Worm (Caenorhabditis elegans): ENCODE measurements around the gene ceh-99.

ceh-99 gene

ce11 chrII:12514620-12515019 lies 5.2 kb upstream of the ceh-99 start, which contains the start of gene srh-69:
Gene srh-69 (minus strand): TSS chrII:12514720.
- TF ChIP-seq snpc-4 (tag; optimal IDR thresholded peaks at IDR 0.05) = no peak
- no peak for TF ChIP-seq M03D4.4 (tag; optimal IDR thresholded peaks at IDR 0.05)
- TF ChIP-seq pha-4 (tag; optimal IDR thresholded peaks at IDR 0.05) = no peak
- no peak for TF ChIP-seq blmp-1 (tag; optimal IDR thresholded peaks at IDR 0.05)
- no peak for TF ChIP-seq unc-39 (tag; optimal IDR thresholded peaks at IDR 0.05)
- no peak for TF ChIP-seq nhr-76 (tag; optimal IDR thresholded peaks at IDR 0.05)
- no peak for TF ChIP-seq elt-3 (tag; optimal IDR thresholded peaks at IDR 0.05)
- no peak for TF ChIP-seq nhr-2 (tag; optimal IDR thresholded peaks at IDR 0.05)
- TF ChIP-seq nhr-28 (tag; optimal IDR thresholded peaks at IDR 0.05) = no peak
- TF ChIP-seq cnd-1 (tag; optimal IDR thresholded peaks at IDR 0.05) = no peak
- TF ChIP-seq nhr-237 (tag; optimal IDR thresholded peaks at IDR 0.05) = no peak
- no peak for TF ChIP-seq sem-2 (GFP tag; optimal IDR thresholded peaks at IDR 0.05)
- TF ChIP-seq zip-8 (tag; optimal IDR thresholded peaks at IDR 0.05) = no peak
- no peak for TF ChIP-seq unc-120 (tag; optimal IDR thresholded peaks at IDR 0.05; ENCODE audit: poor library complexity, severe bottlenecking)
- TF ChIP-seq nhr-12 (tag; optimal IDR thresholded peaks at IDR 0.05) = no peak
- TF ChIP-seq ces-1 (GFP tag; optimal IDR thresholded peaks at IDR 0.05) = no peak
- TF ChIP-seq ceh-43 (GFP tag; optimal IDR thresholded peaks at IDR 0.05) = no peak
- TF ChIP-seq lsy-2 (tag; optimal IDR thresholded peaks at IDR 0.05) = no peak
- TF ChIP-seq lin-13 (tag; optimal IDR thresholded peaks at IDR 0.05) = no peak
- no peak for TF ChIP-seq lin-32 (GFP tag; optimal IDR thresholded peaks at IDR 0.05)

ce11 chrII:12516313-12516712 lies 3.5 kb upstream of the ceh-99 start, which contains the start of gene srh-61:
Gene srh-61 (minus strand): TSS chrII:12516413.
- TF ChIP-seq nhr-237 (tag; optimal IDR thresholded peaks at IDR 0.05) (no peak), zip-8 (tag; optimal IDR thresholded peaks at IDR 0.05) (no peak), mab-5 (tag; optimal IDR thresholded peaks at IDR 0.05) (no peak), sptf-1 (tag; optimal IDR thresholded peaks at IDR 0.05) (no peak), mep-1 (tag; optimal IDR thresholded peaks at IDR 0.05) (no peak), ztf-11 (tag; optimal IDR thresholded peaks at IDR 0.05) (no peak), sem-2 (GFP tag; optimal IDR thresholded peaks at IDR 0.05) (no peak), nhr-12 (tag; optimal IDR thresholded peaks at IDR 0.05) (no peak), drap-1 (GFP tag; optimal IDR thresholded peaks at IDR 0.05) (no peak), M03D4.4 (tag; optimal IDR thresholded peaks at IDR 0.05) (no peak), bed-3 (GFP tag; optimal IDR thresholded peaks at IDR 0.05) (no peak), flh-1 (GFP tag; optimal IDR thresholded peaks at IDR 0.05) (no peak), blmp-1 (tag; optimal IDR thresholded peaks at IDR 0.05) (no peak), ces-1 (GFP tag; optimal IDR thresholded peaks at IDR 0.05) (no peak), lsy-2 (tag; optimal IDR thresholded peaks at IDR 0.05) (no peak)

ce11 chrII:12518008-12518407 lies 1.8 kb upstream of the ceh-99 start:
- TF ChIP-seq mab-5 (tag; optimal IDR thresholded peaks at IDR 0.05) = no peak
- TF ChIP-seq nhr-12 (tag; optimal IDR thresholded peaks at IDR 0.05) = no peak
- no peak for TF ChIP-seq drap-1 (GFP tag; optimal IDR thresholded peaks at IDR 0.05)
- no peak for TF ChIP-seq sem-2 (GFP tag; optimal IDR thresholded peaks at IDR 0.05)
- no peak for TF ChIP-seq cnd-1 (tag; optimal IDR thresholded peaks at IDR 0.05)
- no peak for TF ChIP-seq lin-32 (GFP tag; optimal IDR thresholded peaks at IDR 0.05)
- no peak for TF ChIP-seq ceh-39 (tag; optimal IDR thresholded peaks at IDR 0.05)
- TF ChIP-seq blmp-1 (tag; optimal IDR thresholded peaks at IDR 0.05) = no peak
- TF ChIP-seq nhr-28 (tag; optimal IDR thresholded peaks at IDR 0.05) = no peak
- TF ChIP-seq zip-8 (tag; optimal IDR thresholded peaks at IDR 0.05) = no peak
- TF ChIP-seq mls-2 (tag; optimal IDR thresholded peaks at IDR 0.05) = no peak
- TF ChIP-seq nhr-76 (tag; optimal IDR thresholded peaks at IDR 0.05) = no peak
- no peak for TF ChIP-seq elt-1 (tag; optimal IDR thresholded peaks at IDR 0.05; ENCODE audit: borderline replicate concordance, insufficient read depth)
- TF ChIP-seq snpc-4 (tag; optimal IDR thresholded peaks at IDR 0.05) = no peak
- TF ChIP-seq ces-1 (GFP tag; optimal IDR thresholded peaks at IDR 0.05) = no peak
- TF ChIP-seq bed-3 (GFP tag; optimal IDR thresholded peaks at IDR 0.05) = no peak
- no peak for TF ChIP-seq flh-1 (GFP tag; optimal IDR thresholded peaks at IDR 0.05)

DNA sequence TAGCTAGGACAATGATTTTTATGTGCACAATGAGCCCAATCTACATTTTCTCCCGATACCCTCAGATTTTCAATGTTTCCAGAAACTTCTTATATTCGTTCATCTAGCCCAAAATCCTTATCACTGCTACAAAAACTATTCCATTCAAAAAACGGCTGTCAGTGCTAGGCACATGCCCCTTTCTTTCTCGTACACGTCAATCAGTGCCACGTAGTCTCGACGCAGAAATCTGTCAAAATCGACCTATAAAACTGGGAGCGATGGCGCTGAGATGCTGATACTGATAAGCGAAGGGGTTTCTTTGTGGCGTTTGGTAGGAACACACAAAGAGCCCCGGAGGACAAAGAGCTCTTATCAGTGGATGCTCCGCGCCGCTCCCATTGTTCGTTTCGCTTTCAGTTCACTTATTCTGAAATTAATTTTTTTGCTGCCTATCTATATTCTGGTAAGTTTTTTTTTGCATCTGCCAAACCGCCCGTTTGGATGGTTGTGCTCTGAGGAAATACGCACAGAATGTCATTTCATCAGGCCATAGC lies 904 bp upstream of the ceh-99 start, which contains the start of gene srh-70:
srh-70 (minus strand) TSS at position 51 of the 536 bp plus-strand sequence.
- TF ChIP-seq mep-1 (tag; optimal IDR thresholded peaks at IDR 0.05) = no peak
- no peak for TF ChIP-seq lin-13 (tag; optimal IDR thresholded peaks at IDR 0.05)
- no peak for TF ChIP-seq mls-2 (tag; optimal IDR thresholded peaks at IDR 0.05)
- no peak for TF ChIP-seq nhr-76 (tag; optimal IDR thresholded peaks at IDR 0.05)
- TF ChIP-seq unc-62 (GFP tag; optimal IDR thresholded peaks at IDR 0.05) = no peak
- TF ChIP-seq elt-3 (tag; optimal IDR thresholded peaks at IDR 0.05) = no peak
- TF ChIP-seq ces-1 (GFP tag; optimal IDR thresholded peaks at IDR 0.05) = no peak
- no peak for TF ChIP-seq mab-5 (tag; optimal IDR thresholded peaks at IDR 0.05)
- no peak for TF ChIP-seq flh-1 (GFP tag; optimal IDR thresholded peaks at IDR 0.05)
- TF ChIP-seq ceh-39 (tag; optimal IDR thresholded peaks at IDR 0.05) = no peak
- TF ChIP-seq cnd-1 (tag; optimal IDR thresholded peaks at IDR 0.05) = no peak
- TF ChIP-seq elt-1 (tag; optimal IDR thresholded peaks at IDR 0.05; ENCODE audit: borderline replicate concordance, insufficient read depth) = no peak
- TF ChIP-seq ceh-83 (GFP tag; optimal IDR thresholded peaks at IDR 0.05) = no peak
- TF ChIP-seq sptf-1 (tag; optimal IDR thresholded peaks at IDR 0.05) = no peak
- TF ChIP-seq lsy-2 (tag; optimal IDR thresholded peaks at IDR 0.05) = no peak
- TF ChIP-seq ham-2 (GFP tag; optimal IDR thresholded peaks at IDR 0.05) = no peak
- TF ChIP-seq lin-32 (GFP tag; optimal IDR thresholded peaks at IDR 0.05) = no peak
- no peak for TF ChIP-seq drap-1 (GFP tag; optimal IDR thresholded peaks at IDR 0.05)
- TF ChIP-seq nhr-237 (tag; optimal IDR thresholded peaks at IDR 0.05) = no peak
- TF ChIP-seq ceh-43 (GFP tag; optimal IDR thresholded peaks at IDR 0.05) = no peak
